Fruit fly (Drosophila melanogaster): Measurements from ENCODE around the gene rump.

rump gene

dm6 chr3R:9550265-9551012 lies 40.3 kb upstream of the rump start (continued):
- TF ChIP-seq CG9437 (GFP tag; optimal IDR thresholded peaks at IDR 0.05), result peak; percentile 12
- peak; percentile 17 for TF ChIP-seq CG17359 (tag; optimal IDR thresholded peaks at IDR 0.05)
- TF ChIP-seq sd (tag; optimal IDR thresholded peaks at IDR 0.05), result peak; percentile 61
- no peak for TF ChIP-seq bbx (GFP tag; IDR thresholded peaks at IDR 0.05; ENCODE audit: partially characterized antibody)
- TF ChIP-seq MTF-1 (GFP tag; optimal IDR thresholded peaks at IDR 0.05; ENCODE audit: borderline replicate concordance), result no peak
- TF ChIP-seq cg (GFP tag; optimal IDR thresholded peaks at IDR 0.05), result peak; percentile 95
- no peak for TF ChIP-seq CG18011 (GFP tag; optimal IDR thresholded peaks at IDR 0.05)
- TF ChIP-seq CG1529 (GFP tag; optimal IDR thresholded peaks at IDR 0.05), result no peak
- TF ChIP-seq aop (GFP tag; IDR thresholded peaks at IDR 0.05), result no peak
- TF ChIP-seq CG11085 (GFP tag; IDR thresholded peaks at IDR 0.05), result no peak
- TF ChIP-seq Fer1 (GFP tag; optimal IDR thresholded peaks at IDR 0.05), result peak; percentile 26
- peak in 1 of 2 experiments; percentile 63 for TF ChIP-seq Pdp1 (GFP tag; optimal IDR thresholded peaks at IDR 0.05)
- peak; percentile 13 for TF ChIP-seq Sox100B (GFP tag; optimal IDR thresholded peaks at IDR 0.05)
- no peak for TF ChIP-seq CG2116 (GFP tag; optimal IDR thresholded peaks at IDR 0.05)
- peak; percentile 21 for TF ChIP-seq CG7987 (GFP tag; optimal IDR thresholded peaks at IDR 0.05)
- no peak for TF ChIP-seq Dfd (GFP tag; optimal IDR thresholded peaks at IDR 0.05)
- peak; percentile 50 for TF ChIP-seq grn (GFP tag; optimal IDR thresholded peaks at IDR 0.05)
- no peak for TF ChIP-seq Bgb (GFP tag; IDR thresholded peaks at IDR 0.05; ENCODE audit: partially characterized antibody)
- TF ChIP-seq ERR (GFP tag; optimal IDR thresholded peaks at IDR 0.05), result peak; percentile 29
- peak; percentile 34 to 39 for TF ChIP-seq Eip74EF (GFP tag; optimal IDR thresholded peaks at IDR 0.05)
- no peak for TF ChIP-seq mld (GFP tag; IDR thresholded peaks at IDR 0.05; ENCODE audit: partially characterized antibody)
- TF ChIP-seq rib (GFP tag; IDR thresholded peaks at IDR 0.05), result no peak
- no peak for TF ChIP-seq gce (GFP tag; IDR thresholded peaks at IDR 0.05)
- TF ChIP-seq lbe (GFP tag; optimal IDR thresholded peaks at IDR 0.05), result peak; percentile 12
- TF ChIP-seq CG15479 (GFP tag; optimal IDR thresholded peaks at IDR 0.05), result peak; percentile 41
- peak; percentile 42 for TF ChIP-seq corto (GFP tag; optimal IDR thresholded peaks at IDR 0.05)
- peak; percentile 1 for TF ChIP-seq kah (GFP tag; optimal IDR thresholded peaks at IDR 0.05)
- no peak for TF ChIP-seq slou (GFP tag; optimal IDR thresholded peaks at IDR 0.05)
- TF ChIP-seq CG34376 (GFP tag; optimal IDR thresholded peaks at IDR 0.05), result no peak
- TF ChIP-seq crp (GFP tag; optimal IDR thresholded peaks at IDR 0.05), result no peak
- no peak for TF ChIP-seq fd64A (GFP tag; optimal IDR thresholded peaks at IDR 0.05)
- no peak for TF ChIP-seq CG12659 (GFP tag; optimal IDR thresholded peaks at IDR 0.05)
- no peak for TF ChIP-seq schlank (tag; optimal IDR thresholded peaks at IDR 0.05)
- TF ChIP-seq CG3995 (GFP tag; optimal IDR thresholded peaks at IDR 0.05), result no peak
- TF ChIP-seq CG2202 (tag; optimal IDR thresholded peaks at IDR 0.05), result peak; percentile 22
- TF ChIP-seq lab (GFP tag; optimal IDR thresholded peaks at IDR 0.05), result peak; percentile 36
- no peak for TF ChIP-seq Max (GFP tag; optimal IDR thresholded peaks at IDR 0.05)
- no peak for TF ChIP-seq da (GFP tag; optimal IDR thresholded peaks at IDR 0.05)
- TF ChIP-seq CG12391 (tag; optimal IDR thresholded peaks at IDR 0.05), result peak; percentile 8
- no peak for TF ChIP-seq BtbVII (GFP tag; optimal IDR thresholded peaks at IDR 0.05)
- peak; percentile 39 for TF ChIP-seq exex (tag; optimal IDR thresholded peaks at IDR 0.05)
- no peak for TF ChIP-seq caup (GFP tag; optimal IDR thresholded peaks at IDR 0.05; ENCODE audit: severe bottlenecking)
- peak; percentile 37 for TF ChIP-seq ash1 (GFP tag; optimal IDR thresholded peaks at IDR 0.05)
- TF ChIP-seq nerfin-1 (tag; optimal IDR thresholded peaks at IDR 0.05), result peak; percentile 25
- no peak for TF ChIP-seq CG9876 (GFP tag; optimal IDR thresholded peaks at IDR 0.05)
- no peak for TF ChIP-seq inv (GFP tag; IDR thresholded peaks at IDR 0.05; ENCODE audit: partially characterized antibody)
- TF ChIP-seq CG6254 (GFP tag; optimal IDR thresholded peaks at IDR 0.05), result peak; percentile 26
